Fruit fly (Drosophila melanogaster) whole organism, embryonic: ENCODE data around the gene SPH93.
A peak's percentile ranks its signal among the peaks of the same experiment; 100 is the strongest.

Source experiments
- Ada2b ChIP-seq: fragments of 200-800 bp; sonication (Bioruptor generic); IDR thresholded peaks from 2 replicates; pipeline ENCODE4 v1.3.6; 2022; ENCODE audit warnings: missing biosample characterization, missing genetic modification characterization
- Atf-2 ChIP-seq: fragments of 200-800 bp; sonication (Bioruptor generic); optimal IDR thresholded peaks from 2 replicates; lab custom pipeline; 2016; ENCODE audit warnings: missing biosample characterization, missing genetic modification characterization
- Bgb ChIP-seq: fragments of 200-800 bp; sonication (Bioruptor generic); IDR thresholded peaks from 2 replicates; pipeline ENCODE4 v1.3.6; 2022; ENCODE audit warnings: missing biosample characterization, missing genetic modification characterization; ENCODE audit not compliant: partially characterized antibody
- CG11456 ChIP-seq: fragments of 200-800 bp; sonication (Bioruptor generic); IDR thresholded peaks from 3 replicates; pipeline ENCODE4 v1.3.6; 2022; ENCODE audit warnings: missing biosample characterization, missing genetic modification characterization
- CG11696 ChIP-seq: fragments of 200-800 bp; sonication (Bioruptor generic); IDR thresholded peaks from 2 replicates; pipeline ENCODE4 v1.3.6; 2022; ENCODE audit warnings: missing biosample characterization, missing genetic modification characterization
- CG1233 ChIP-seq: fragments of 200-800 bp; sonication (Bioruptor generic); optimal IDR thresholded peaks from 4 replicates; lab custom pipeline; 2018; ENCODE audit warnings: missing biosample characterization, mild to moderate bottlenecking, missing genetic modification characterization
- CG12769 ChIP-seq: fragments of 200-800 bp; sonication (Bioruptor generic); optimal IDR thresholded peaks from 2 replicates; lab custom pipeline; 2019; ENCODE audit warnings: missing biosample characterization, mild to moderate bottlenecking, missing genetic modification characterization, moderate library complexity
- CG13894 ChIP-seq: fragments of 200-800 bp; sonication (Bioruptor generic); optimal IDR thresholded peaks from 3 replicates; lab custom pipeline; 2018; ENCODE audit warnings: missing biosample characterization, mild to moderate bottlenecking, missing genetic modification characterization, moderate library complexity
- CG15601 ChIP-seq: fragments of 200-800 bp; sonication (Bioruptor generic); optimal IDR thresholded peaks from 3 replicates; lab custom pipeline; 2019; ENCODE audit warnings: missing biosample characterization, mild to moderate bottlenecking, missing genetic modification characterization, moderate library complexity
- CG1602 ChIP-seq: fragments of 200-800 bp; sonication (Bioruptor generic); optimal IDR thresholded peaks from 3 replicates; lab custom pipeline; 2016; ENCODE audit warnings: missing biosample characterization, missing genetic modification characterization
- CG17359 ChIP-seq: fragments of 200-800 bp; sonication (Bioruptor generic); optimal IDR thresholded peaks from 3 replicates; lab custom pipeline; 2018; ENCODE audit warnings: missing biosample characterization, mild to moderate bottlenecking, missing genetic modification characterization, moderate library complexity
- CG17612 ChIP-seq: fragments of 200-800 bp; sonication (Bioruptor generic); IDR thresholded peaks from 2 replicates; pipeline ENCODE4 v1.3.6; 2022; ENCODE audit warnings: missing biosample characterization, missing genetic modification characterization
- CG18476 ChIP-seq: fragments of 200-800 bp; sonication (Bioruptor generic); optimal IDR thresholded peaks from 2 replicates; lab custom pipeline; 2016; ENCODE audit warnings: missing biosample characterization, mild to moderate bottlenecking, missing genetic modification characterization
- CG2889 ChIP-seq: fragments of 200-800 bp; sonication (Bioruptor generic); IDR thresholded peaks from 3 replicates; pipeline ENCODE4 v1.3.6; 2022; ENCODE audit warnings: missing biosample characterization, missing genetic modification characterization
- CG4424 ChIP-seq: fragments of 200-800 bp; sonication (Bioruptor generic); optimal IDR thresholded peaks from 3 replicates; lab custom pipeline; 2016; ENCODE audit warnings: missing biosample characterization, missing genetic modification characterization
- CG4854 ChIP-seq: fragments of 200-800 bp; sonication (Bioruptor generic); optimal IDR thresholded peaks from 2 replicates; lab custom pipeline; 2016; ENCODE audit warnings: missing biosample characterization, missing genetic modification characterization, inconsistent platforms
- CG6175 ChIP-seq: fragments of 200-800 bp; sonication (Bioruptor generic); IDR thresholded peaks from 3 replicates; pipeline ENCODE4 v1.3.6; 2022; ENCODE audit warnings: missing biosample characterization, missing genetic modification characterization
- CG6683 ChIP-seq: fragments of 200-800 bp; sonication (Bioruptor generic); optimal IDR thresholded peaks from 2 replicates; lab custom pipeline; 2017; ENCODE audit warnings: missing biosample characterization, mild to moderate bottlenecking, missing genetic modification characterization, missing genetic modification reagents
- CG6765 ChIP-seq: fragments of 200-800 bp; sonication (Bioruptor generic); optimal IDR thresholded peaks from 3 replicates; lab custom pipeline; 2017; ENCODE audit warnings: missing biosample characterization, mild to moderate bottlenecking, missing genetic modification characterization
- CG7963 ChIP-seq: fragments of 200-800 bp; sonication (Bioruptor generic); IDR thresholded peaks from 3 replicates; pipeline ENCODE4 v1.3.6; 2022; ENCODE audit warnings: missing biosample characterization, missing genetic modification characterization; ENCODE audit not compliant: partially characterized antibody
- CG8281 ChIP-seq: fragments of 200-800 bp; sonication (Bioruptor generic); optimal IDR thresholded peaks from 2 replicates; lab custom pipeline; 2018; ENCODE audit warnings: missing biosample characterization, mild to moderate bottlenecking, missing genetic modification characterization, moderate library complexity
- CG8388 ChIP-seq: fragments of 200-800 bp; sonication (Bioruptor generic); optimal IDR thresholded peaks from 2 replicates; lab custom pipeline; 2019; ENCODE audit warnings: missing biosample characterization, mild to moderate bottlenecking, missing genetic modification characterization, moderate library complexity
- CG9437 ChIP-seq: fragments of 200-800 bp; sonication (Bioruptor generic); optimal IDR thresholded peaks from 2 replicates; lab custom pipeline; 2018; ENCODE audit warnings: missing biosample characterization, mild to moderate bottlenecking, missing genetic modification characterization
- Chrac-16 ChIP-seq: fragments of 200-800 bp; sonication (Bioruptor generic); optimal IDR thresholded peaks from 3 replicates; lab custom pipeline; 2016; ENCODE audit warnings: missing biosample characterization, missing genetic modification characterization
- D19A ChIP-seq: fragments of 200-800 bp; optimal IDR thresholded peaks from 3 replicates; lab custom pipeline; 2019; ENCODE audit warnings: missing biosample characterization, mild to moderate bottlenecking, missing genetic modification characterization, moderate library complexity
- H15 ChIP-seq: fragments of 200-800 bp; sonication (Bioruptor generic); IDR thresholded peaks from 3 replicates; pipeline ENCODE4 v1.3.6; 2022; ENCODE audit warnings: missing biosample characterization, missing genetic modification characterization
- HHEX ChIP-seq: fragments of 200-800 bp; sonication (Bioruptor generic); optimal IDR thresholded peaks from 3 replicates; lab custom pipeline; 2017; ENCODE audit warnings: missing biosample characterization, mild to moderate bottlenecking, missing genetic modification characterization, missing genetic modification reagents
- Hey ChIP-seq: fragments of 200-800 bp; sonication (Bioruptor generic); optimal IDR thresholded peaks from 3 replicates; lab custom pipeline; 2018; ENCODE audit warnings: missing biosample characterization, mild to moderate bottlenecking, missing genetic modification characterization
- HmgD ChIP-seq: fragments of 200-800 bp; sonication (Bioruptor generic); optimal IDR thresholded peaks from 3 replicates; lab custom pipeline; 2016; ENCODE audit warnings: missing biosample characterization, missing genetic modification characterization
- Mes4 ChIP-seq: fragments of 200-800 bp; sonication (Bioruptor generic); optimal IDR thresholded peaks from 2 replicates; lab custom pipeline; 2016; ENCODE audit warnings: missing biosample characterization, missing genetic modification characterization
- Myb ChIP-seq: fragments of 200-800 bp; sonication (Bioruptor generic); optimal IDR thresholded peaks from 2 replicates; lab custom pipeline; 2016; ENCODE audit warnings: missing biosample characterization, missing genetic modification characterization
- Taf1 ChIP-seq: fragments of 200-800 bp; sonication (Bioruptor generic); IDR thresholded peaks from 2 replicates; pipeline ENCODE4 v1.3.6; 2022; ENCODE audit warnings: missing biosample characterization, missing genetic modification characterization
- abd-A ChIP-seq: fragments of 200-800 bp; sonication (Bioruptor generic); optimal IDR thresholded peaks from 3 replicates; lab custom pipeline; 2019; ENCODE audit warnings: missing biosample characterization, mild to moderate bottlenecking, missing genetic modification characterization, moderate library complexity
- az2 ChIP-seq: fragments of 200-800 bp; sonication (Bioruptor generic); optimal IDR thresholded peaks from 3 replicates; lab custom pipeline; 2016; ENCODE audit warnings: missing biosample characterization, missing genetic modification characterization
- cwo ChIP-seq: fragments of 200-800 bp; sonication (Bioruptor generic); optimal IDR thresholded peaks from 3 replicates; lab custom pipeline; 2017; ENCODE audit warnings: missing biosample characterization, missing genetic modification characterization, mild to moderate bottlenecking, moderate library complexity, missing genetic modification reagents
- eyg ChIP-seq: fragments of 200-800 bp; sonication (Bioruptor generic); optimal IDR thresholded peaks from 3 replicates; lab custom pipeline; 2016; ENCODE audit warnings: missing biosample characterization, missing genetic modification characterization
- grn ChIP-seq: fragments of 200-800 bp; sonication (Bioruptor generic); optimal IDR thresholded peaks from 3 replicates; lab custom pipeline; 2017; ENCODE audit warnings: missing biosample characterization, missing genetic modification characterization
- hbn ChIP-seq: fragments of 200-800 bp; sonication (Bioruptor generic); IDR thresholded peaks from 2 replicates; pipeline ENCODE4 v1.3.6; 2022; ENCODE audit warnings: missing biosample characterization, missing genetic modification characterization; ENCODE audit not compliant: partially characterized antibody
- her ChIP-seq: fragments of 200-800 bp; sonication (Bioruptor generic); optimal IDR thresholded peaks from 2 replicates; lab custom pipeline; 2016; ENCODE audit warnings: missing biosample characterization, missing genetic modification characterization
- pnt ChIP-seq: fragments of 200-800 bp; sonication (Bioruptor generic); optimal IDR thresholded peaks from 3 replicates; lab custom pipeline; 2016; ENCODE audit warnings: missing biosample characterization, missing genetic modification characterization
- scrt ChIP-seq: fragments of 200-800 bp; sonication (Bioruptor generic); optimal IDR thresholded peaks from 2 replicates; lab custom pipeline; 2018; ENCODE audit warnings: missing biosample characterization, mild to moderate bottlenecking, missing genetic modification characterization, moderate library complexity
- sens ChIP-seq: fragments of 200-800 bp; sonication (Bioruptor generic); peaks from one replicate; lab custom pipeline; 2016; ENCODE audit warnings: missing biosample characterization, missing genetic modification characterization
- tap ChIP-seq: fragments of 200-800 bp; optimal IDR thresholded peaks from 3 replicates; lab custom pipeline; 2019; ENCODE audit warnings: missing biosample characterization, mild to moderate bottlenecking, missing genetic modification characterization, moderate library complexity
- toy ChIP-seq: fragments of 200-800 bp; sonication (Bioruptor generic); IDR thresholded peaks from 2 replicates; pipeline ENCODE4 v1.3.6; 2022; ENCODE audit warnings: missing biosample characterization, missing genetic modification characterization
- unpg ChIP-seq: fragments of 200-800 bp; sonication (Bioruptor generic); optimal IDR thresholded peaks from 3 replicates; lab custom pipeline; 2018; ENCODE audit warnings: missing biosample characterization, mild to moderate bottlenecking, missing genetic modification characterization, moderate library complexity

Gene SPH93

dm6 chr2L:17452624-17453023 is 3.1 kb downstream of the SPH93 start, which contains the start of gene CG5050:
Gene CG5050, plus strand, starts transcription at chr2L:17452924.
- TF ChIP-seq HmgD (GFP tag; lab: Kevin White, UChicago) (no peak), CG1602 (GFP tag; lab: Kevin White, UChicago) (no peak), Atf-2 (GFP tag; lab: Kevin White, UChicago) (no peak)

dm6 chr2L:17452084-17452483 is 3.6 kb downstream of the SPH93 start:
- TF ChIP-seq Hey (peak; percentile 92), cwo (GFP tag; lab: Kevin White, UChicago) (peak; percentile 38), CG17359 (tag; lab: Kevin White, UChicago) (no peak), grn (no peak), sens (GFP tag; lab: Kevin White, UChicago) (peak; percentile 50), CG6175 (GFP tag; lab: Robert Waterston, UW) (no peak)

DNA sequence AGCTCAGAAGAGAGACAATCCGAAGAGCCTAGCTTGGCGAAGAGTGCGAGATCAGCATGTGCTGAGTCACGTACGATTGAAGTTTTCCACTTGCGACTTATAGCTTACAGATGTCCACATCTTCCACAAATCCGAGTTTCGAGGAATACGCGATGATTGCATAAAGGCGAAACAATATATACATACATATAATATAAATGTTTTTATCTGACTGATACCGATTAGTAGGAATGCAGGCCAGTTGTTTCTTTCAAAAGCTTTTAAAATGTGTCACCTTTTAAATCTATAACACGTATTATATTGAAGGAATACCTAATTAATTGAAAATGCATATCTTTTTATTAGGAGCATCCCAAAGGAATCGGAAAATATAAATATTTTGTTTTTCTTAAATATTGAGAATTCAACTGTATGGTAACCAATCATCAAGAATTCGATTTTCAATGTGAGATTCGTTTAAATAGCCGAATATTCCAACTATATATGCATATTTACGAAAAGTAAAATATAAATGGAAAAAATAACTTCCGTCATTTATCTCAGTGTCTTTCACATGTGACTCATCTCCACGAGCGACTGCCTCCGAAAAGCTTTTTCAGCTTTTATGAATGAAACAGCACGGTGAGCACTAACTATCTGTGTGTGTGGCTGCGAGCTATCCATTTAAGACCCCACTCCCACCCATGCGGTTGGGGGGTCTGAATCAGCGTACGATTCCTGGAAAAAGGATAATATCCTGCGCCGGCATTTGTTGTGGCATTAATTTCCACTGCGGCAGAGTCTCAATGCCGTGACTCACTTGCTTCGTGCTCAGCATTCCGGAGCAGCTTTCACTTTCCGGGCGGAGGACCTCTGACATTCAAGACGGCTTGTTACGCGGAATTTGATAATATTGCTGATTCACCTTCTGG is 5.0 kb downstream of the SPH93 start:
- TF ChIP-seq CG15601 (peak; percentile 20), pnt (GFP tag; lab: Kevin White, UChicago) (peak; percentile 4), CG17612 (GFP tag; lab: Robert Waterston, UW) (no peak), CG12769 (peak; percentile 54), CG6683 (peak; percentile 24), D19A (tag; lab: Kevin White, UChicago) (peak; percentile 57), Myb (GFP tag; lab: Kevin White, UChicago) (peak; percentile 26), CG8388 (GFP tag; lab: Kevin White, UChicago) (peak; percentile 64), CG7963 (GFP tag; lab: Robert Waterston, UW) (no peak), CG4424 (peak; percentile 51), CG13894 (tag; lab: Kevin White, UChicago) (peak; percentile 69), CG18476 (peak; percentile 46), CG6765 (GFP tag; lab: Kevin White, UChicago) (peak; percentile 29), scrt (GFP tag; lab: Kevin White, UChicago) (peak; percentile 52), her (GFP tag; lab: Kevin White, UChicago) (no peak), CG11696 (GFP tag; lab: Robert Waterston, UW) (0 out of 2 replicates have a peak, but pooled peaks have one; percentile 36), CG9437 (GFP tag; lab: Kevin White, UChicago) (peak; percentile 28), H15 (GFP tag; lab: Robert Waterston, UW) (0 out of 3 replicates have a peak, but pooled peaks have one; percentile 27), eyg (GFP tag; lab: Kevin White, UChicago) (peak; percentile 32), CG8281 (tag; lab: Kevin White, UChicago) (peak; percentile 21), az2 (GFP tag; lab: Kevin White, UChicago) (peak; percentile 44), CG11456 (peak; percentile 67; the same call in 2 of the 3 replicates), unpg (GFP tag; lab: Kevin White, UChicago) (peak; percentile 76), CG4854 (GFP tag; lab: Kevin White, UChicago) (peak; percentile 21), HHEX (peak; percentile 26), hbn (GFP tag; lab: Robert Waterston, UW) (no peak), abd-A (peak; percentile 51), Ada2b (peak; percentile 49), Bgb (no peak), Taf1 (GFP tag; lab: Robert Waterston, UW) (0 out of 2 replicates have a peak, but pooled peaks have one; percentile 9), CG1233 (GFP tag; lab: Kevin White, UChicago) (peak; percentile 63), toy (GFP tag; lab: Robert Waterston, UW) (no peak), Chrac-16 (GFP tag; lab: Kevin White, UChicago) (peak; percentile 20), Mes4 (GFP tag; lab: Kevin White, UChicago) (no peak), tap (tag; lab: Kevin White, UChicago) (peak; percentile 60), CG2889 (GFP tag; lab: Robert Waterston, UW) (no peak)
